Worm (Caenorhabditis elegans): ENCODE measurements around the gene srw-82.

Gene srw-82

ce11 chrV:18420797-18421196 lies 10.8 kb upstream of the srw-82 start, which contains the start of gene srj-26:
TSS of gene srj-26 (plus strand) at chrV:18421097.
- TF ChIP-seq daf-12 (tag; optimal IDR thresholded peaks at IDR 0.05) = no peak

ce11 chrV:18424471-18424870 lies 7.1 kb upstream of the srw-82 start, which contains the start of gene ZK262.4:
TSS of gene ZK262.4 (minus strand) at chrV:18424571.
- TF ChIP-seq nhr-12 (tag; optimal IDR thresholded peaks at IDR 0.05) = no peak
- TF ChIP-seq unc-62 (GFP tag; optimal IDR thresholded peaks at IDR 0.05) = no peak
- TF ChIP-seq mml-1 (tag; optimal IDR thresholded peaks at IDR 0.05) = no peak
- TF ChIP-seq R02D3.7 (tag; optimal IDR thresholded peaks at IDR 0.05) = no peak
- TF ChIP-seq elt-3 (tag; optimal IDR thresholded peaks at IDR 0.05) = no peak
- no peak for TF ChIP-seq ztf-11 (tag; optimal IDR thresholded peaks at IDR 0.05)
- no peak for TF ChIP-seq snpc-4 (tag; optimal IDR thresholded peaks at IDR 0.05)
- no peak for TF ChIP-seq aly-2 (tag; optimal IDR thresholded peaks at IDR 0.05)
- no peak for TF ChIP-seq ceh-9 (tag; optimal IDR thresholded peaks at IDR 0.05)
- TF ChIP-seq nhr-25 (tag; optimal IDR thresholded peaks at IDR 0.05) = no peak
- TF ChIP-seq ztf-4 (tag; optimal IDR thresholded peaks at IDR 0.05) = no peak
- no peak for TF ChIP-seq pha-4 (tag; optimal IDR thresholded peaks at IDR 0.05)
- TF ChIP-seq ceh-28 (tag; optimal IDR thresholded peaks at IDR 0.05) = no peak
- no peak for TF ChIP-seq nhr-23 (tag; optimal IDR thresholded peaks at IDR 0.05)
- TF ChIP-seq ZK546.5 (tag; optimal IDR thresholded peaks at IDR 0.05) = no peak
- no peak for TF ChIP-seq skn-1 (tag; optimal IDR thresholded peaks at IDR 0.05)

ce11 chrV:18425544-18425943 lies 6.0 kb upstream of the srw-82 start, which contains the start of gene ZK262.19:
TSS of gene ZK262.19 (minus strand) at chrV:18425644.
- no peak for TF ChIP-seq egl-27 (tag; optimal IDR thresholded peaks at IDR 0.05)

- TF ChIP-seq ceh-9 (tag; optimal IDR thresholded peaks at IDR 0.05) (no peak), pqm-1 (tag; optimal IDR thresholded peaks at IDR 0.05) (no peak), sea-2 (GFP tag; optimal IDR thresholded peaks at IDR 0.05) (no peak), fkh-2 (tag; optimal IDR thresholded peaks at IDR 0.05) (no peak), elt-2 (tag; optimal IDR thresholded peaks at IDR 0.05) (no peak), mml-1 (tag; optimal IDR thresholded peaks at IDR 0.05) (no peak), aly-2 (tag; optimal IDR thresholded peaks at IDR 0.05) (no peak), nfya-1 (tag; optimal IDR thresholded peaks at IDR 0.05; ENCODE audit: insufficient read depth) (no peak)
These were observed 5.3 kb upstream of the srw-82 start, which contains the start of gene srw-83 for ce11 chrV:18426280-18426679. TSS of gene srw-83 (plus strand) at chrV:18426580.

ce11 chrV:18430826-18431225 lies 724 bp upstream of the srw-82 start:
- TF ChIP-seq fkh-10 (GFP tag; optimal IDR thresholded peaks at IDR 0.05) (no peak), nhr-76 (tag; optimal IDR thresholded peaks at IDR 0.05) (no peak), daf-12 (tag; optimal IDR thresholded peaks at IDR 0.05) (no peak), pha-4 (tag; optimal IDR thresholded peaks at IDR 0.05) (no peak), nfya-1 (tag; optimal IDR thresholded peaks at IDR 0.05; ENCODE audit: insufficient read depth) (no peak), lsy-12 (tag; optimal IDR thresholded peaks at IDR 0.05) (no peak), zag-1 (tag; optimal IDR thresholded peaks at IDR 0.05) (no peak), nhr-11 (tag; optimal IDR thresholded peaks at IDR 0.05) (no peak), elt-1 (tag; optimal IDR thresholded peaks at IDR 0.05) (no peak), nhr-25 (tag; optimal IDR thresholded peaks at IDR 0.05) (no peak), R02D3.7 (tag; optimal IDR thresholded peaks at IDR 0.05) (no peak), snpc-4 (tag; optimal IDR thresholded peaks at IDR 0.05) (no peak), nhr-28 (tag; optimal IDR thresholded peaks at IDR 0.05) (no peak)

ce11 chrV:18434961-18435360 lies 3.4 kb downstream of the srw-82 start, which contains the start of gene ZK262.20:
TSS of gene ZK262.20 (minus strand) at chrV:18435061.
- no peak for TF ChIP-seq pqm-1 (tag; optimal IDR thresholded peaks at IDR 0.05)
- TF ChIP-seq aly-2 (tag; optimal IDR thresholded peaks at IDR 0.05) = no peak
- TF ChIP-seq nhr-25 (tag; optimal IDR thresholded peaks at IDR 0.05) = no peak
- no peak for TF ChIP-seq nhr-12 (tag; optimal IDR thresholded peaks at IDR 0.05)
- TF ChIP-seq nhr-237 (tag; optimal IDR thresholded peaks at IDR 0.05) = no peak
- TF ChIP-seq elt-2 (tag; optimal IDR thresholded peaks at IDR 0.05) = no peak
- no peak for TF ChIP-seq mdl-1 (tag; optimal IDR thresholded peaks at IDR 0.05)
- TF ChIP-seq jun-1 (tag; optimal IDR thresholded peaks at IDR 0.05) = no peak
- TF ChIP-seq snpc-4 (tag; optimal IDR thresholded peaks at IDR 0.05) = no peak
- no peak for TF ChIP-seq egl-5 (tag; optimal IDR thresholded peaks at IDR 0.05)
- no peak for TF ChIP-seq lsy-12 (tag; optimal IDR thresholded peaks at IDR 0.05)
- no peak for TF ChIP-seq ceh-82 (tag; optimal IDR thresholded peaks at IDR 0.05)
- no peak for TF ChIP-seq pha-4 (tag; optimal IDR thresholded peaks at IDR 0.05)
- TF ChIP-seq ZK546.5 (tag; optimal IDR thresholded peaks at IDR 0.05) = no peak

Measured in whole organism, L3 larva.